Worm (Caenorhabditis elegans) whole organism, young adult: Measurements from ENCODE around the gene arx-2.

Experiments used
- C17E4.6 ChIP-seq: fragments of 200-800 bp; sonication (Bioruptor generic); IDR thresholded peaks from 2 replicates; pipeline ENCODE4 v1.3.6; 2022; ENCODE audit warnings: missing genetic modification reagents, missing genetic modification characterization, missing compliant biosample characterization
- D2030.7 ChIP-seq: fragments of 200-800 bp; sonication (Bioruptor generic); IDR thresholded peaks from 2 replicates; pipeline ENCODE4 v1.3.6; 2022; ENCODE audit warnings: missing genetic modification reagents, missing genetic modification characterization, missing compliant biosample characterization
- K11D2.4 ChIP-seq: fragments of 200-800 bp; sonication (Bioruptor generic); IDR thresholded peaks from 2 replicates; pipeline ENCODE4 v1.3.6; 2022; ENCODE audit warnings: missing genetic modification reagents, missing genetic modification characterization, missing compliant biosample characterization
- Y53F4B.3 ChIP-seq: fragments of 200-800 bp; sonication (Bioruptor generic); IDR thresholded peaks from 2 replicates; pipeline ENCODE4 v1.3.6; 2022; ENCODE audit warnings: missing genetic modification reagents, missing genetic modification characterization, missing compliant biosample characterization
- ama-1 ChIP-seq, 3 experiments: fragments of 150-350 bp in 1 of 3; sonication (generic microtip) in 2 of 3; optimal IDR thresholded peaks; 2 replicates each; lab custom pipeline; 2014 to 2018; ENCODE audit warnings: missing biosample characterization in 2 of 3, missing genetic modification characterization in 2 of 3, missing genetic modification reagents in 2 of 3
- bed-2 ChIP-seq: fragments of 200-800 bp; sonication (Bioruptor generic); IDR thresholded peaks from 2 replicates; pipeline ENCODE4 v1.3.6; 2022; ENCODE audit warnings: missing genetic modification reagents, missing genetic modification characterization, missing compliant biosample characterization
- ceh-58 ChIP-seq: fragments of 200-800 bp; sonication (Bioruptor generic); IDR thresholded peaks from 2 replicates; pipeline ENCODE4 v1.3.6; 2022; ENCODE audit warnings: missing genetic modification characterization, missing compliant biosample characterization
- dpl-1 ChIP-seq: fragments of 150-350 bp; optimal IDR thresholded peaks from 2 replicates; lab custom pipeline; 2014; ENCODE audit warnings: missing biosample characterization, missing genetic modification reagents, missing genetic modification characterization
- gei-17 ChIP-seq: fragments of 200-800 bp; sonication (Bioruptor generic); optimal IDR thresholded peaks from 2 replicates; lab custom pipeline; 2018; ENCODE audit warnings: mild to moderate bottlenecking, missing genetic modification characterization, missing compliant biosample characterization
- lir-1 ChIP-seq: fragments of 200-800 bp; sonication (Bioruptor generic); conservative IDR thresholded peaks from 2 replicates; pipeline ENCODE4 v1.3.6; 2022; ENCODE audit warnings: missing genetic modification reagents, missing genetic modification characterization, missing compliant biosample characterization
- somi-1 ChIP-seq: fragments of 200-800 bp; sonication (Bioruptor generic); optimal IDR thresholded peaks from 2 replicates; lab custom pipeline; 2018; ENCODE audit warnings: mild to moderate bottlenecking, missing genetic modification characterization, missing compliant biosample characterization
- unc-130 ChIP-seq: sonication (generic microtip); optimal IDR thresholded peaks from 2 replicates; lab custom pipeline; 2016; ENCODE audit warnings: missing genetic modification reagents, missing genetic modification characterization, missing compliant biosample characterization
- ztf-22 ChIP-seq: fragments of 200-800 bp; sonication (Bioruptor generic); optimal IDR thresholded peaks from 2 replicates; lab custom pipeline; 2018; ENCODE audit warnings: mild to moderate bottlenecking, missing genetic modification characterization, moderate library complexity, missing compliant biosample characterization

DNA sequence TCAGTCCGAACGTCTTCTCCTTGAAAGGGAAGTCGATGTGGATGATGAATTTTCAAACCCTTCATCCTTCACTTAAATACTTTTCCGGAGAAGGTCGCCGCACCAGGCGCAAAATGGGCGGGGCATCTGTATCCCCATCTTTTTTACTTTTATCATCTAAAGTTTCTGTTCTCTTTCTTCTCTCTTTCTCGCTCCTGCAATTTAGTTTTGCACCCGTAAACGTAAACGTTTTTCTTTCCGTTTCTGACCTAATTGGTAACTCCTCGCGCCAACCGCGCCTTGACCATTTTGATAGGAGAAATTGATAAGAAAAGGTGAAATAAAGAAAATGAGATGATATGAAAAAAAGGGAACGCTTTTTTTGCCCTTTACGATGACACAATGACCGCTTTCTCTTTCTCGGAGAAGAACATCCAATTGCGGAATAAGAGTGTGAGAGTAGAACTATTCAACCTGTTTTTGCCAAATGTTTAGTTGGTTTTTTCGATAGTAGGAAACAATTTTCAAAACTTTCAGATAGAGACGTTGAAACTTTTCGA is 45.3 kb downstream of the arx-2 start, which contains the start of gene col-149:
- no peak for TF ChIP-seq dpl-1 (GFP tag; lab: Kevin White, UChicago)
- TF ChIP-seq somi-1 = no peak
- TF ChIP-seq ceh-58 (GFP tag; lab: Robert Waterston, UW) = no peak
- TF ChIP-seq D2030.7 (GFP tag; lab: Robert Waterston, UW) = no peak
- no peak for TF ChIP-seq C17E4.6
- TF ChIP-seq ztf-22 (GFP tag; lab: Kevin White, UChicago) = no peak
- TF ChIP-seq Y53F4B.3 (GFP tag; lab: Robert Waterston, UW) = no peak
- TF ChIP-seq lir-1 (GFP tag; lab: Robert Waterston, UW) = no peak
- no peak for TF ChIP-seq bed-2 (GFP tag; lab: Robert Waterston, UW)
- TF ChIP-seq gei-17 (GFP tag; lab: Kevin White, UChicago) = no peak
- no peak for TF ChIP-seq ama-1 (optimal IDR thresholded peaks at IDR 0.05; lab: Kevin White, UChicago)
- TF ChIP-seq ama-1 (GFP tag; optimal IDR thresholded peaks at IDR 0.05; lab: Kevin White, UChicago) = no peak
- no peak for TF ChIP-seq K11D2.4
- no peak for TF ChIP-seq unc-130
